Worm (Caenorhabditis elegans): ENCODE data around the gene nex-4.

DNA sequence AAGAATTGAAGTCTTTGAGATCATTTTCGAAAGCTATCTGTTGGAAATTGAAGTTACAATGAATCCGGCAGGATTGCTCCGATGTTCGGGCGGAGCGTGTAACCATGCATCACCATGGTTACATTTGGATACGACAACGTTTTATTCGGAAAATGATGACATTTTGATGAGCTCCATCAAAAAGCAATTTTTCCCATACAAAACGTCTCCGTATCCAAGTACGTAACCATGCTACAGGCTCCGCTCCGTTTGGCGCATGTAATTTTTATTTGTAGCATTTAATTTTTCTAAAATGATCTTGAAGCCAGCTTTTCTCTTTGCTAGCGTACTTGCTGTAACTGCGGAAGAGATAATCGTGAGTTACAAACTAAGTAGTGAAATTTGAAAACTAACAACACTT lies 8.7 kb upstream of the nex-4 start, which contains the start of the genes cwp-2 and cwp-3:
- TF ChIP-seq ama-1 (optimal IDR thresholded peaks at IDR 0.05): no peak
- TF ChIP-seq ceh-36 (tag; optimal IDR thresholded peaks at IDR 0.05): no peak
- no peak for TF ChIP-seq sea-1 (GFP tag; conservative IDR thresholded peaks at IDR 0.05)
- TF ChIP-seq F13C5.2 (tag; optimal IDR thresholded peaks at IDR 0.05): no peak
- TF ChIP-seq flt-1 (GFP tag; IDR thresholded peaks at IDR 0.05): no peak
- no peak for TF ChIP-seq hnd-1 (tag; optimal IDR thresholded peaks at IDR 0.05)
